Worm (Caenorhabditis elegans) whole organism, young adult: Measurements from ENCODE around the gene D2063.1.

Experiments used
- C17E4.6 ChIP-seq: fragments of 200-800 bp; sonication (Bioruptor generic); IDR thresholded peaks from 2 replicates; pipeline ENCODE4 v1.3.6; 2022; ENCODE audit warnings: missing genetic modification reagents, missing genetic modification characterization, missing compliant biosample characterization
- F33H1.4 ChIP-seq: fragments of 200-800 bp; sonication (Bioruptor generic); IDR thresholded peaks from 2 replicates; pipeline ENCODE4 v1.3.6; 2022; ENCODE audit warnings: missing genetic modification reagents, missing genetic modification characterization, missing compliant biosample characterization
- F39B2.1 ChIP-seq: fragments of 200-800 bp; sonication (Bioruptor generic); IDR thresholded peaks from 2 replicates; pipeline ENCODE4 v1.3.6; 2022; ENCODE audit warnings: missing genetic modification reagents, missing genetic modification characterization, missing compliant biosample characterization
- ama-1 ChIP-seq, 3 experiments: fragments of 150-350 bp in 1 of 3; sonication (generic microtip) in 2 of 3; optimal IDR thresholded peaks; 2 replicates each; lab custom pipeline; 2014 to 2018; ENCODE audit warnings: missing biosample characterization in 2 of 3, missing genetic modification characterization in 2 of 3, missing genetic modification reagents in 2 of 3
- attf-5 ChIP-seq: fragments of 200-800 bp; sonication (Bioruptor generic); optimal IDR thresholded peaks from 2 replicates; lab custom pipeline; 2018; ENCODE audit warnings: mild to moderate bottlenecking, missing genetic modification characterization, missing compliant biosample characterization
- ceh-79 ChIP-seq: sonication (generic microtip); optimal IDR thresholded peaks from 2 replicates; lab custom pipeline; 2017; ENCODE audit warnings: mild to moderate bottlenecking, missing genetic modification characterization, missing compliant biosample characterization
- madf-10 ChIP-seq: sonication (generic microtip); optimal IDR thresholded peaks from 2 replicates; lab custom pipeline; 2016; ENCODE audit warnings: mild to moderate bottlenecking, missing genetic modification characterization, missing compliant biosample characterization
- madf-3 ChIP-seq: fragments of 200-800 bp; sonication (Bioruptor generic); IDR thresholded peaks from 2 replicates; pipeline ENCODE4 v1.3.6; 2022; ENCODE audit warnings: missing genetic modification reagents, missing genetic modification characterization, missing compliant biosample characterization
- madf-6 ChIP-seq: fragments of 200-800 bp; sonication (Bioruptor generic); IDR thresholded peaks from 2 replicates; pipeline ENCODE4 v1.3.6; 2022; ENCODE audit warnings: missing genetic modification reagents, missing genetic modification characterization, missing compliant biosample characterization
- zim-3 ChIP-seq: sonication (generic microtip); optimal IDR thresholded peaks from 2 replicates; lab custom pipeline; 2017; ENCODE audit warnings: mild to moderate bottlenecking, missing genetic modification characterization, moderate library complexity, missing compliant biosample characterization

ce11 chrV:4322706-4323105 lies 4.2 kb upstream of the D2063.1 start, which contains the start of gene R02D1.2:
- TF ChIP-seq madf-6 (GFP tag; lab: Robert Waterston, UW) (no peak), zim-3 (no peak), madf-10 (no peak), attf-5 (GFP tag; lab: Kevin White, UChicago) (no peak), F39B2.1 (GFP tag; lab: Robert Waterston, UW) (no peak), F33H1.4 (GFP tag; lab: Robert Waterston, UW) (no peak), ama-1 (optimal IDR thresholded peaks at IDR 0.05; lab: Kevin White, UChicago) (no peak), ama-1 (GFP tag; optimal IDR thresholded peaks at IDR 0.05; lab: Kevin White, UChicago) (no peak), madf-3 (GFP tag; lab: Robert Waterston, UW) (no peak), ceh-79 (tag; lab: Kevin White, UChicago) (no peak), C17E4.6 (GFP tag; lab: Robert Waterston, UW) (no peak)
